Fruit fly (Drosophila melanogaster) whole organism, embryonic: Measurements from ENCODE around the gene EMC6.

Experiments
- ATbp ChIP-seq: fragments of 200-800 bp; sonication (Bioruptor generic); optimal IDR thresholded peaks from 2 replicates; lab custom pipeline; 2017; ENCODE audit warnings: missing biosample characterization, mild to moderate bottlenecking, missing genetic modification characterization, missing genetic modification reagents
- Awh ChIP-seq: fragments of 200-800 bp; sonication (Bioruptor generic); IDR thresholded peaks from 2 replicates; pipeline ENCODE4, ENCODE4 v1.3.6; 2022; ENCODE audit warnings: missing biosample characterization, missing genetic modification characterization
- Blimp-1 ChIP-seq: fragments of 200-800 bp; sonication (Bioruptor generic); optimal IDR thresholded peaks from 3 replicates; lab custom pipeline; 2018; ENCODE audit warnings: missing biosample characterization, missing genetic modification characterization, mild to moderate bottlenecking, moderate library complexity, missing genetic modification reagents
- C15 ChIP-seq: fragments of 200-800 bp; sonication (Bioruptor generic); IDR thresholded peaks from 3 replicates; pipeline ENCODE4 v1.3.6; 2022; ENCODE audit warnings: missing biosample characterization, missing genetic modification characterization
- CG1233 ChIP-seq: fragments of 200-800 bp; sonication (Bioruptor generic); optimal IDR thresholded peaks from 4 replicates; lab custom pipeline; 2018; ENCODE audit warnings: missing biosample characterization, mild to moderate bottlenecking, missing genetic modification characterization
- CG17328 ChIP-seq: fragments of 200-800 bp; sonication (Bioruptor generic); IDR thresholded peaks from 2 replicates; pipeline ENCODE4 v1.3.6; 2022; ENCODE audit warnings: missing biosample characterization, missing genetic modification characterization
- CG17361 ChIP-seq: fragments of 200-800 bp; sonication (Bioruptor generic); IDR thresholded peaks from 3 replicates; pipeline ENCODE4 v1.3.6; 2022; ENCODE audit warnings: missing biosample characterization, missing genetic modification characterization
- CG17802 ChIP-seq: fragments of 200-800 bp; sonication (Bioruptor generic); optimal IDR thresholded peaks from 2 replicates; lab custom pipeline; 2018; ENCODE audit warnings: missing biosample characterization, mild to moderate bottlenecking, missing genetic modification characterization, moderate library complexity
- CG18011 ChIP-seq: fragments of 200-800 bp; sonication (Bioruptor generic); optimal IDR thresholded peaks from 2 replicates; lab custom pipeline; 2017; ENCODE audit warnings: missing biosample characterization, missing genetic modification characterization, mild to moderate bottlenecking, moderate library complexity, missing genotype
- CG3065 ChIP-seq: fragments of 200-800 bp; sonication (Bioruptor generic); optimal IDR thresholded peaks from 2 replicates; lab custom pipeline; 2016; ENCODE audit warnings: missing biosample characterization, missing genetic modification characterization
- CG31388 ChIP-seq: fragments of 200-800 bp; sonication (Bioruptor generic); optimal IDR thresholded peaks from 2 replicates; lab custom pipeline; 2016; ENCODE audit warnings: missing biosample characterization, missing genetic modification characterization
- CG4404 ChIP-seq: fragments of 200-800 bp; sonication (Bioruptor generic); IDR thresholded peaks from 2 replicates; pipeline ENCODE4 v1.3.6; 2022; ENCODE audit warnings: missing biosample characterization, missing genetic modification characterization
- CG7271 ChIP-seq: fragments of 200-800 bp; sonication (Bioruptor generic); optimal IDR thresholded peaks from 2 replicates; lab custom pipeline; 2018; ENCODE audit warnings: missing biosample characterization, mild to moderate bottlenecking, missing genetic modification characterization, moderate library complexity
- CG7357 ChIP-seq: fragments of 200-800 bp; sonication (Bioruptor generic); IDR thresholded peaks from 3 replicates; pipeline ENCODE4 v1.3.6; 2022; ENCODE audit warnings: missing biosample characterization, missing genetic modification characterization
- CG8924 ChIP-seq: fragments of 200-800 bp; optimal IDR thresholded peaks from 3 replicates; lab custom pipeline; 2019; ENCODE audit warnings: missing biosample characterization, mild to moderate bottlenecking, missing genetic modification characterization, moderate library complexity
- Drgx ChIP-seq: fragments of 200-800 bp; sonication (Bioruptor generic); IDR thresholded peaks from 2 replicates; pipeline ENCODE4 v1.3.6; 2022; ENCODE audit warnings: missing biosample characterization, missing genetic modification characterization
- Ets65A ChIP-seq: fragments of 200-800 bp; sonication (Bioruptor generic); peaks from one replicate; lab custom pipeline; 2016; ENCODE audit warnings: missing biosample characterization, missing genetic modification characterization
- Hand ChIP-seq: fragments of 200-800 bp; sonication (Bioruptor generic); optimal IDR thresholded peaks from 2 replicates; lab custom pipeline; 2017; ENCODE audit warnings: mild to moderate bottlenecking, missing biosample characterization, missing genetic modification reagents, missing genetic modification characterization
- Hr51 ChIP-seq, 2 experiments: fragments of 200-800 bp; sonication (Bioruptor generic); optimal IDR thresholded peaks; 2 replicates in 1 of 2; 3 replicates in 1 of 2; lab custom pipeline; 2016 to 2018; ENCODE audit warnings: missing biosample characterization in 2 of 2, missing genetic modification characterization in 2 of 2, mild to moderate bottlenecking in 1 of 2, moderate library complexity in 1 of 2
- Hsf ChIP-seq: fragments of 200-800 bp; sonication (Bioruptor generic); optimal IDR thresholded peaks from 3 replicates; lab custom pipeline; 2016; ENCODE audit warnings: missing biosample characterization, missing genetic modification characterization
- Mrtf ChIP-seq: fragments of 200-800 bp; sonication (Bioruptor generic); IDR thresholded peaks from 3 replicates; pipeline ENCODE4 v1.3.6; 2022; ENCODE audit warnings: missing biosample characterization, missing genetic modification characterization
- Nf-YA ChIP-seq: fragments of 200-800 bp; sonication (Bioruptor generic); IDR thresholded peaks from 2 replicates; pipeline ENCODE4 v1.3.6; 2022; ENCODE audit warnings: missing biosample characterization, missing genetic modification characterization
- Sin3A ChIP-seq: fragments of >200 bp; optimal IDR thresholded peaks from 2 replicates; lab custom pipeline; 2018
- Six4 ChIP-seq: fragments of 200-800 bp; sonication (Bioruptor generic); optimal IDR thresholded peaks from 2 replicates; lab custom pipeline; 2016; ENCODE audit warnings: missing biosample characterization, missing genetic modification characterization
- al ChIP-seq: fragments of 200-800 bp; sonication (Bioruptor generic); IDR thresholded peaks from 2 replicates; pipeline ENCODE4 v1.3.6; 2022; ENCODE audit warnings: missing biosample characterization, missing genetic modification characterization
- amos ChIP-seq: fragments of 200-800 bp; sonication (Bioruptor generic); IDR thresholded peaks from 2 replicates; pipeline ENCODE4 v1.3.6; 2022; ENCODE audit warnings: missing biosample characterization, missing genetic modification characterization; ENCODE audit not compliant: partially characterized antibody
- bsh ChIP-seq, 2 experiments: fragments of 200-800 bp; sonication (Bioruptor generic); optimal IDR thresholded peaks; 2 replicates each; lab custom pipeline; 2017 to 2018; ENCODE audit warnings: mild to moderate bottlenecking in 2 of 2, missing biosample characterization in 2 of 2, missing genetic modification characterization in 2 of 2, moderate library complexity in 1 of 2
- cas ChIP-seq: fragments of 200-800 bp; sonication (Bioruptor generic); IDR thresholded peaks from 2 replicates; pipeline ENCODE4 v1.3.6; 2022; ENCODE audit warnings: missing biosample characterization, missing genetic modification characterization
- ci ChIP-seq: fragments of 200-800 bp; sonication (Bioruptor generic); IDR thresholded peaks from 3 replicates; pipeline ENCODE4 v1.3.6; 2022; ENCODE audit warnings: missing biosample characterization, missing genetic modification characterization
- corto ChIP-seq: fragments of 200-800 bp; sonication (Bioruptor generic); optimal IDR thresholded peaks from 2 replicates; lab custom pipeline; 2016; ENCODE audit warnings: missing biosample characterization, mild to moderate bottlenecking, missing genetic modification characterization, moderate library complexity
- crc ChIP-seq: fragments of 200-800 bp; sonication (Bioruptor generic); optimal IDR thresholded peaks from 2 replicates; lab custom pipeline; 2016; ENCODE audit warnings: missing biosample characterization, missing genetic modification characterization
- cwo ChIP-seq: fragments of 200-800 bp; sonication (Bioruptor generic); optimal IDR thresholded peaks from 3 replicates; lab custom pipeline; 2017; ENCODE audit warnings: missing biosample characterization, missing genetic modification characterization, mild to moderate bottlenecking, moderate library complexity, missing genetic modification reagents
- dmrt11E ChIP-seq: fragments of 200-800 bp; sonication (Bioruptor generic); optimal IDR thresholded peaks from 3 replicates; lab custom pipeline; 2018; ENCODE audit warnings: missing biosample characterization, mild to moderate bottlenecking, missing genetic modification characterization, moderate library complexity
- ftz-f1 ChIP-seq: fragments of 200-800 bp; sonication (Bioruptor generic); optimal IDR thresholded peaks from 2 replicates; lab custom pipeline; 2016; ENCODE audit warnings: missing biosample characterization, missing genetic modification characterization
- grau ChIP-seq: fragments of 200-800 bp; optimal IDR thresholded peaks from 3 replicates; lab custom pipeline; 2019; ENCODE audit warnings: missing biosample characterization, mild to moderate bottlenecking, missing genetic modification characterization, moderate library complexity
- hth ChIP-seq: fragments of >200 bp; optimal IDR thresholded peaks from 2 replicates; lab custom pipeline; 2017; ENCODE audit warnings: inconsistent platforms
- lola ChIP-seq, 3 experiments: fragments of >200 bp in 2 of 3; fragments of 200-800 bp in 1 of 3; sonication (Bioruptor generic) in 1 of 3; optimal IDR thresholded peaks; 2 replicates each; lab custom pipeline; 2017 to 2019; ENCODE audit warnings: missing biosample characterization in 3 of 3, missing genetic modification characterization in 3 of 3, mild to moderate bottlenecking in 1 of 3, moderate library complexity in 1 of 3
- nerfin-1 ChIP-seq: fragments of 200-800 bp; sonication (Bioruptor generic); optimal IDR thresholded peaks from 3 replicates; lab custom pipeline; 2019; ENCODE audit warnings: missing biosample characterization, mild to moderate bottlenecking, missing genetic modification characterization, moderate library complexity
- nom ChIP-seq: fragments of 200-800 bp; sonication (Bioruptor generic); optimal IDR thresholded peaks from 2 replicates; lab custom pipeline; 2017; ENCODE audit warnings: missing biosample characterization, missing genetic modification characterization, mild to moderate bottlenecking, moderate library complexity, missing genetic modification reagents
- onecut ChIP-seq: fragments of 200-800 bp; sonication (Bioruptor generic); IDR thresholded peaks from 2 replicates; pipeline ENCODE4 v1.3.6; 2022; ENCODE audit warnings: missing biosample characterization, missing genetic modification characterization
- pb ChIP-seq: fragments of 200-800 bp; sonication (Bioruptor generic); optimal IDR thresholded peaks from 3 replicates; lab custom pipeline; 2016; ENCODE audit warnings: missing biosample characterization, missing genetic modification characterization
- pros ChIP-seq: fragments of 200-800 bp; sonication (Bioruptor generic); optimal IDR thresholded peaks from 3 replicates; lab custom pipeline; 2019; ENCODE audit warnings: missing biosample characterization, mild to moderate bottlenecking, missing genetic modification characterization, moderate library complexity
- pzg ChIP-seq: fragments of 200-800 bp; sonication (Bioruptor generic); optimal IDR thresholded peaks from 3 replicates; lab custom pipeline; 2018; ENCODE audit warnings: missing biosample characterization, mild to moderate bottlenecking, missing genetic modification characterization, moderate library complexity
- row ChIP-seq: fragments of 200-800 bp; sonication (Bioruptor generic); IDR thresholded peaks from 3 replicates; pipeline ENCODE4 v1.3.6; 2022; ENCODE audit warnings: missing biosample characterization, missing genetic modification characterization
- sc ChIP-seq, 3 experiments: fragments of >200 bp in 2 of 3; fragments of 200-800 bp in 1 of 3; sonication (Bioruptor generic) in 1 of 3; optimal IDR thresholded peaks; 2 replicates in 2 of 3; 3 replicates in 1 of 3; lab custom pipeline; 2017; ENCODE audit warnings: mild to moderate bottlenecking in 1 of 3, missing biosample characterization in 1 of 3, missing genetic modification characterization in 1 of 3, missing genetic modification reagents in 1 of 3
- sisA ChIP-seq: fragments of 200-800 bp; sonication (Bioruptor generic); IDR thresholded peaks from 2 replicates; pipeline ENCODE4 v1.3.6; 2022; ENCODE audit warnings: missing biosample characterization, missing genetic modification characterization
- slp2 ChIP-seq: fragments of 200-800 bp; sonication (Bioruptor generic); optimal IDR thresholded peaks from 2 replicates; lab custom pipeline; 2016; ENCODE audit warnings: missing biosample characterization, missing genetic modification characterization
- sqz ChIP-seq: fragments of 200-800 bp; sonication (Bioruptor generic); optimal IDR thresholded peaks from 3 replicates; lab custom pipeline; 2018; ENCODE audit warnings: missing biosample characterization, mild to moderate bottlenecking, missing genetic modification characterization
- tna ChIP-seq: fragments of 200-800 bp; sonication (Bioruptor generic); IDR thresholded peaks from 2 replicates; pipeline ENCODE4 v1.3.6; 2022; ENCODE audit warnings: missing biosample characterization, missing genetic modification characterization; ENCODE audit not compliant: partially characterized antibody

EMC6 gene

DNA sequence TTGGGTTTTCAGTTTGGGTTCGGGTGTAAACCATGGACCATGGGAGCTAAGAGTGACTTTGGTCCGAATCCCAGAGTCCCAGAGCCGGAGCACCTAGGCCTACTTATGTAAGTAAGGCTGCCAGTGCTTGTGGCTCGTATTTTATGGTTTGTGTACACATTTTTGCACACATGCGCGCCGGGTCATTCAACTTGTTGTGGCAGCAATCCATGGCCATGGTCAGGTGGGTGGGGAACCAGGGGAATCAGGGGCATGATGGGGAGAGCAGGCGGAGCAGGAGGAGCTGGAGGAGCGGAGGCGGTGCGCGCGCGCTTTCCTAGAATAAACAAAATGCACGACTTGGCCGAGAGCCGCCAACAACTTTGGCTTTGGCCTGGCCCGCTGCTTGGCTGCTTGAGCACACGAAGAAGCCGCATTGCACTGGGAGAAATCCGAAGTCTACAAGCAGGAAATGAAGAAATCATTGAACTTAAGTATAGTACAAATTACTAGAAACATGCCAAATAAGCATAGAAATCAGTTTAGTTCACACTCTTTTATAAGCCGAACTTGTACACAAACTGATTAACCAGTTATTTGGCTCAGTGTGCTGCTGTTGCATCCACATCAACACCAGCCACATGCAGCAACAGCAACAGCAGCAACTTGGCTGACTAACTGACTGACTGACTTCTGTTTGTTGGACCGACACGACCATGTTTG, 14.9 kb downstream of the EMC6 start (continued):
- TF ChIP-seq CG17802, result no peak
- no peak for TF ChIP-seq pros (GFP tag; lab: Kevin White, UChicago)
- peak; percentile 13 for TF ChIP-seq Blimp-1 (GFP tag; lab: Kevin White, UChicago)
- TF ChIP-seq tna (GFP tag; lab: Robert Waterston, UW), result no peak
- no peak for TF ChIP-seq Hsf (GFP tag; lab: Kevin White, UChicago)
- TF ChIP-seq CG7271 (tag; lab: Kevin White, UChicago), result no peak
- no peak for TF ChIP-seq Hr51 (GFP tag; optimal IDR thresholded peaks at IDR 0.05; lab: Kevin White, UChicago)
- peak; percentile 38 to 83 for TF ChIP-seq bsh (GFP tag; optimal IDR thresholded peaks at IDR 0.05; lab: Kevin White, UChicago)
- TF ChIP-seq sqz (GFP tag; lab: Kevin White, UChicago), result no peak
- TF ChIP-seq CG8924 (tag; lab: Kevin White, UChicago), result no peak
- no peak for TF ChIP-seq Sin3A
- peak; percentile 29; the same call in 1 of the 3 replicates for TF ChIP-seq ci (GFP tag; lab: Robert Waterston, UW)
- TF ChIP-seq Six4 (GFP tag; lab: Kevin White, UChicago), result no peak
- no peak for TF ChIP-seq crc
- no peak for TF ChIP-seq onecut (GFP tag; lab: Robert Waterston, UW)
- TF ChIP-seq CG1233 (GFP tag; lab: Kevin White, UChicago), result no peak
- peak; percentile 30 for TF ChIP-seq dmrt11E (tag; lab: Kevin White, UChicago)
- TF ChIP-seq cas (GFP tag; lab: Robert Waterston, UW), result no peak
- peak; percentile 34; the same call in 1 of the 2 replicates for TF ChIP-seq CG4404
- no peak for TF ChIP-seq al (GFP tag; lab: Robert Waterston, UW)
- no peak for TF ChIP-seq cwo
- TF ChIP-seq C15, result no peak
- no peak for TF ChIP-seq sc (optimal IDR thresholded peaks at IDR 0.05; lab: Kevin White, UChicago)
- no peak for TF ChIP-seq sc (GFP tag; optimal IDR thresholded peaks at IDR 0.05; lab: Kevin White, UChicago)
- TF ChIP-seq nerfin-1 (tag; lab: Kevin White, UChicago), result no peak
- TF ChIP-seq pb, result no peak
- no peak for TF ChIP-seq Hand (GFP tag; lab: Kevin White, UChicago)
- TF ChIP-seq Drgx (GFP tag; lab: Robert Waterston, UW), result peak; percentile 92
- 0 out of 2 replicates have a peak, but pooled peaks have one; percentile 12 for TF ChIP-seq sisA
- TF ChIP-seq ftz-f1 (GFP tag; lab: Kevin White, UChicago), result no peak
- no peak for TF ChIP-seq CG31388
- TF ChIP-seq CG17328 (GFP tag; lab: Robert Waterston, UW), result 0 out of 2 replicates have a peak, but pooled peaks have one; percentile 26
- no peak for TF ChIP-seq Nf-YA (GFP tag; lab: Robert Waterston, UW)
- TF ChIP-seq nom, result peak; percentile 80
- no peak for TF ChIP-seq grau (tag; lab: Kevin White, UChicago)
- TF ChIP-seq row, result peak; percentile 14; the same call in 1 of the 3 replicates
- TF ChIP-seq Awh, result no peak
- TF ChIP-seq lola (GFP tag; optimal IDR thresholded peaks at IDR 0.05; lab: Kevin White, UChicago), result no peak
- no peak for TF ChIP-seq CG3065 (GFP tag; lab: Kevin White, UChicago)
- no peak for TF ChIP-seq Ets65A (GFP tag; lab: Kevin White, UChicago)
- no peak for TF ChIP-seq amos (GFP tag; lab: Robert Waterston, UW)
- no peak for TF ChIP-seq Mrtf (GFP tag; lab: Robert Waterston, UW)
- TF ChIP-seq hth (lab: Kevin White, UChicago), result no peak
- TF ChIP-seq ATbp (GFP tag; lab: Kevin White, UChicago), result no peak
- TF ChIP-seq corto (GFP tag; lab: Kevin White, UChicago), result no peak
- no peak for TF ChIP-seq pzg (GFP tag; lab: Kevin White, UChicago)
- TF ChIP-seq CG18011 (GFP tag; lab: Kevin White, UChicago), result no peak
- TF ChIP-seq slp2 (GFP tag; lab: Kevin White, UChicago), result no peak
- TF ChIP-seq CG17361 (GFP tag; lab: Robert Waterston, UW), result no peak
- no peak for TF ChIP-seq CG7357 (GFP tag; lab: Robert Waterston, UW)
